Worm (Caenorhabditis elegans) whole organism, young adult: ENCODE results near the gene mec-14.
A peak's percentile ranks its signal among the peaks of the same experiment; 100 is the strongest.

Source experiments
- B0336.3 ChIP-seq: fragments of 200-800 bp; sonication (Bioruptor generic); IDR thresholded peaks from 2 replicates; pipeline ENCODE4 v1.3.6; 2022; ENCODE audit warnings: missing genetic modification characterization, missing compliant biosample characterization
- C17E4.6 ChIP-seq: fragments of 200-800 bp; sonication (Bioruptor generic); IDR thresholded peaks from 2 replicates; pipeline ENCODE4 v1.3.6; 2022; ENCODE audit warnings: missing genetic modification reagents, missing genetic modification characterization, missing compliant biosample characterization
- F10E7.11 ChIP-seq: sonication (generic microtip); optimal IDR thresholded peaks from 2 replicates; lab custom pipeline; 2017; ENCODE audit warnings: mild to moderate bottlenecking, missing genetic modification characterization, moderate library complexity, missing compliant biosample characterization
- F33H1.4 ChIP-seq: fragments of 200-800 bp; sonication (Bioruptor generic); IDR thresholded peaks from 2 replicates; pipeline ENCODE4 v1.3.6; 2022; ENCODE audit warnings: missing genetic modification reagents, missing genetic modification characterization, missing compliant biosample characterization
- F52B5.7 ChIP-seq: sonication (generic microtip); optimal IDR thresholded peaks from 2 replicates; lab custom pipeline; 2016; ENCODE audit warnings: mild to moderate bottlenecking, missing genetic modification characterization, missing compliant biosample characterization
- F55B11.4 ChIP-seq: sonication (generic microtip); optimal IDR thresholded peaks from 2 replicates; lab custom pipeline; 2016; ENCODE audit warnings: missing compliant biosample characterization, missing genetic modification characterization, borderline replicate concordance; ENCODE audit not compliant: insufficient read depth
- F57C9.4 ChIP-seq: sonication (generic microtip); optimal IDR thresholded peaks from 2 replicates; lab custom pipeline; 2017; ENCODE audit warnings: mild to moderate bottlenecking, missing genetic modification characterization, missing compliant biosample characterization
- K11D2.4 ChIP-seq: fragments of 200-800 bp; sonication (Bioruptor generic); IDR thresholded peaks from 2 replicates; pipeline ENCODE4 v1.3.6; 2022; ENCODE audit warnings: missing genetic modification reagents, missing genetic modification characterization, missing compliant biosample characterization
- K12H6.12 ChIP-seq: fragments of 200-800 bp; sonication (Bioruptor generic); optimal IDR thresholded peaks from 2 replicates; lab custom pipeline; 2018; ENCODE audit warnings: mild to moderate bottlenecking, missing genetic modification characterization, missing compliant biosample characterization
- T07F8.4 ChIP-seq: sonication (generic microtip); optimal IDR thresholded peaks from 2 replicates; lab custom pipeline; 2016; ENCODE audit warnings: mild to moderate bottlenecking, missing genetic modification characterization, moderate library complexity, missing compliant biosample characterization
- Y95B8A.8 ChIP-seq: fragments of 200-800 bp; sonication (Bioruptor generic); IDR thresholded peaks from 2 replicates; pipeline ENCODE4 v1.3.6; 2022; ENCODE audit warnings: missing genetic modification reagents, missing genetic modification characterization, missing compliant biosample characterization
- aptf-2 ChIP-seq: fragments of 200-800 bp; sonication (Bioruptor generic); conservative IDR thresholded peaks from 2 replicates; pipeline ENCODE4 v1.3.6; 2022; ENCODE audit warnings: missing genetic modification reagents, missing genetic modification characterization, missing compliant biosample characterization
- atf-7 ChIP-seq: sonication (generic microtip); optimal IDR thresholded peaks from 2 replicates; lab custom pipeline; 2017; ENCODE audit warnings: mild to moderate bottlenecking, missing genetic modification characterization, missing compliant biosample characterization
- bed-1 ChIP-seq: fragments of 200-800 bp; sonication (Bioruptor generic); IDR thresholded peaks from 2 replicates; pipeline ENCODE4 v1.3.6; 2022; ENCODE audit warnings: missing genetic modification reagents, missing genetic modification characterization, missing compliant biosample characterization
- cebp-2 ChIP-seq: fragments of 200-800 bp; sonication (Bioruptor generic); IDR thresholded peaks from 2 replicates; pipeline ENCODE4 v1.3.6; 2022; ENCODE audit warnings: missing genetic modification characterization, missing compliant biosample characterization
- ceh-100 ChIP-seq: fragments of 200-800 bp; sonication (Bioruptor generic); IDR thresholded peaks from 2 replicates; pipeline ENCODE4 v1.3.6; 2022; ENCODE audit warnings: missing genetic modification reagents, missing genetic modification characterization, missing compliant biosample characterization
- ceh-40 ChIP-seq: fragments of 200-800 bp; sonication (Bioruptor generic); IDR thresholded peaks from 2 replicates; pipeline ENCODE4 v1.3.6; 2022; ENCODE audit warnings: missing genetic modification characterization, missing compliant biosample characterization
- ceh-58 ChIP-seq: fragments of 200-800 bp; sonication (Bioruptor generic); IDR thresholded peaks from 2 replicates; pipeline ENCODE4 v1.3.6; 2022; ENCODE audit warnings: missing genetic modification characterization, missing compliant biosample characterization
- ceh-79 ChIP-seq: sonication (generic microtip); optimal IDR thresholded peaks from 2 replicates; lab custom pipeline; 2017; ENCODE audit warnings: mild to moderate bottlenecking, missing genetic modification characterization, missing compliant biosample characterization
- ceh-91 ChIP-seq: fragments of 200-800 bp; sonication (Bioruptor generic); IDR thresholded peaks from 2 replicates; pipeline ENCODE4 v1.3.6; 2022; ENCODE audit warnings: missing genetic modification reagents, missing genetic modification characterization, missing compliant biosample characterization
- chd-7 ChIP-seq: sonication (generic microtip); optimal IDR thresholded peaks from 2 replicates; lab custom pipeline; 2016; ENCODE audit warnings: mild to moderate bottlenecking, missing genetic modification characterization, moderate library complexity, missing compliant biosample characterization
- dpff-1 ChIP-seq: sonication (generic microtip); optimal IDR thresholded peaks from 2 replicates; lab custom pipeline; 2017; ENCODE audit warnings: mild to moderate bottlenecking, missing genetic modification characterization, missing compliant biosample characterization
- efl-1 ChIP-seq: fragments of 150-350 bp; optimal IDR thresholded peaks from 2 replicates; lab custom pipeline; 2014; ENCODE audit warnings: missing biosample characterization, missing genetic modification reagents, missing genetic modification characterization
- ekl-4 ChIP-seq: fragments of 200-800 bp; sonication (Bioruptor generic); IDR thresholded peaks from 2 replicates; pipeline ENCODE4 v1.3.6; 2022; ENCODE audit warnings: missing genetic modification reagents, missing genetic modification characterization, missing compliant biosample characterization
- ets-4 ChIP-seq: fragments of 200-800 bp; sonication (Bioruptor generic); optimal IDR thresholded peaks from 2 replicates; lab custom pipeline; 2018; ENCODE audit warnings: mild to moderate bottlenecking, missing genetic modification characterization, missing compliant biosample characterization
- hmg-1.2 ChIP-seq: fragments of 200-800 bp; sonication (Bioruptor generic); IDR thresholded peaks from 2 replicates; pipeline ENCODE4 v1.3.6; 2022; ENCODE audit warnings: missing genetic modification reagents, missing genetic modification characterization, missing compliant biosample characterization
- hmg-20 ChIP-seq: fragments of 200-800 bp; sonication (Bioruptor generic); IDR thresholded peaks from 2 replicates; pipeline ENCODE4 v1.3.6; 2022; ENCODE audit warnings: missing genetic modification reagents, missing genetic modification characterization, missing compliant biosample characterization
- hrde-1 ChIP-seq: sonication (generic microtip); optimal IDR thresholded peaks from 2 replicates; lab custom pipeline; 2016; ENCODE audit warnings: missing genetic modification characterization, mild to moderate bottlenecking, missing compliant biosample characterization, moderate library complexity, missing genotype, missing genetic modification reagents, borderline replicate concordance
- lag-1 ChIP-seq: fragments of 200-800 bp; sonication (Bioruptor generic); IDR thresholded peaks from 2 replicates; pipeline ENCODE4 v1.3.6; 2022; ENCODE audit warnings: missing genetic modification reagents, missing genetic modification characterization, missing compliant biosample characterization
- lin-26 ChIP-seq: fragments of 200-800 bp; sonication (Bioruptor generic); IDR thresholded peaks from 2 replicates; pipeline ENCODE4 v1.3.6; 2022; ENCODE audit warnings: missing genetic modification reagents, missing genetic modification characterization, missing compliant biosample characterization
- lsl-1 ChIP-seq: fragments of 200-800 bp; sonication (Bioruptor generic); optimal IDR thresholded peaks from 2 replicates; lab custom pipeline; 2018; ENCODE audit warnings: mild to moderate bottlenecking, missing genetic modification characterization, moderate library complexity, missing compliant biosample characterization
- lsy-27 ChIP-seq: sonication (generic microtip); optimal IDR thresholded peaks from 2 replicates; lab custom pipeline; 2017; ENCODE audit warnings: missing genetic modification characterization, mild to moderate bottlenecking, missing compliant biosample characterization, antibody characterized with exemption, missing genotype, borderline replicate concordance; ENCODE audit not compliant: insufficient read depth
- rcor-1 ChIP-seq: fragments of 200-800 bp; sonication (Bioruptor generic); IDR thresholded peaks from 2 replicates; pipeline ENCODE4 v1.3.6; 2022; ENCODE audit warnings: missing genetic modification reagents, missing genetic modification characterization, missing compliant biosample characterization
- rec-8 ChIP-seq, 2 experiments: sonication (generic microtip); optimal IDR thresholded peaks; 2 replicates each; lab custom pipeline; 2016; ENCODE audit warnings: mild to moderate bottlenecking in 2 of 2, missing genetic modification characterization in 2 of 2, missing genetic modification reagents in 2 of 2, missing genotype in 2 of 2, missing biosample characterization in 1 of 2, missing compliant biosample characterization in 1 of 2, moderate library complexity in 1 of 2
- snpc-3.4 ChIP-seq: sonication (generic microtip); optimal IDR thresholded peaks from 2 replicates; lab custom pipeline; 2017; ENCODE audit warnings: missing genetic modification characterization, mild to moderate bottlenecking, missing compliant biosample characterization, antibody characterized with exemption, moderate library complexity, missing genotype, missing genetic modification reagents
- somi-1 ChIP-seq: fragments of 200-800 bp; sonication (Bioruptor generic); optimal IDR thresholded peaks from 2 replicates; lab custom pipeline; 2018; ENCODE audit warnings: mild to moderate bottlenecking, missing genetic modification characterization, missing compliant biosample characterization
- sptf-2 ChIP-seq: fragments of 200-800 bp; sonication (Bioruptor generic); optimal IDR thresholded peaks from 2 replicates; lab custom pipeline; 2018; ENCODE audit warnings: mild to moderate bottlenecking, missing genetic modification characterization, missing compliant biosample characterization
- tbx-9 ChIP-seq: sonication (generic microtip); optimal IDR thresholded peaks from 2 replicates; lab custom pipeline; 2016; ENCODE audit warnings: borderline replicate concordance, missing genetic modification characterization, inconsistent platforms, missing compliant biosample characterization
- tlf-1 ChIP-seq: fragments of 200-800 bp; sonication (Bioruptor generic); optimal IDR thresholded peaks from 2 replicates; lab custom pipeline; 2018; ENCODE audit warnings: mild to moderate bottlenecking, missing genetic modification characterization, missing compliant biosample characterization
- unc-130 ChIP-seq: sonication (generic microtip); optimal IDR thresholded peaks from 2 replicates; lab custom pipeline; 2016; ENCODE audit warnings: missing genetic modification reagents, missing genetic modification characterization, missing compliant biosample characterization
- xnd-1 ChIP-seq: sonication (generic microtip); optimal IDR thresholded peaks from 2 replicates; lab custom pipeline; 2016; ENCODE audit warnings: missing genotype, missing genetic modification reagents, missing genetic modification characterization, missing compliant biosample characterization
- zim-3 ChIP-seq: sonication (generic microtip); optimal IDR thresholded peaks from 2 replicates; lab custom pipeline; 2017; ENCODE audit warnings: mild to moderate bottlenecking, missing genetic modification characterization, moderate library complexity, missing compliant biosample characterization
- ztf-18 ChIP-seq: sonication (generic microtip); optimal IDR thresholded peaks from 2 replicates; lab custom pipeline; 2016; ENCODE audit warnings: missing genotype, mild to moderate bottlenecking, missing genetic modification characterization, missing compliant biosample characterization
- ztf-28 ChIP-seq: fragments of 200-800 bp; sonication (Bioruptor generic); IDR thresholded peaks from 2 replicates; pipeline ENCODE4 v1.3.6; 2022; ENCODE audit warnings: missing genetic modification reagents, missing genetic modification characterization, missing compliant biosample characterization
- ztf-3 ChIP-seq: fragments of 200-800 bp; sonication (Bioruptor generic); optimal IDR thresholded peaks from 2 replicates; lab custom pipeline; 2018; ENCODE audit warnings: mild to moderate bottlenecking, missing genetic modification characterization, missing compliant biosample characterization
- ztf-6 ChIP-seq: fragments of 200-800 bp; sonication (Bioruptor generic); IDR thresholded peaks from 2 replicates; pipeline ENCODE4 v1.3.6; 2022; ENCODE audit warnings: missing genetic modification reagents, missing genetic modification characterization, missing compliant biosample characterization

mec-14 gene

ce11 chrIII:7165276-7165675, 27.5 kb downstream of the mec-14 start:
- TF ChIP-seq efl-1 (GFP tag; lab: Kevin White, UChicago), result peak; percentile 70
- TF ChIP-seq bed-1 (GFP tag; lab: Robert Waterston, UW), result no peak
- TF ChIP-seq Y95B8A.8 (GFP tag; lab: Robert Waterston, UW), result no peak
- TF ChIP-seq somi-1 (GFP tag; lab: Kevin White, UChicago), result no peak
- no peak for TF ChIP-seq ztf-6 (GFP tag; lab: Robert Waterston, UW)
- peak; percentile 10; the same call in 1 of the 2 replicates for TF ChIP-seq hmg-1.2
- peak; percentile 36; the same call in 1 of the 2 replicates for TF ChIP-seq F33H1.4 (GFP tag; lab: Robert Waterston, UW)
- TF ChIP-seq lsy-27 (tag; lab: Kevin White, UChicago), result no peak
- no peak for TF ChIP-seq aptf-2 (GFP tag; lab: Robert Waterston, UW)
- no peak for TF ChIP-seq C17E4.6 (GFP tag; lab: Robert Waterston, UW)
- TF ChIP-seq hmg-20 (GFP tag; lab: Robert Waterston, UW), result no peak
- peak; percentile 34; the same call in 1 of the 2 replicates for TF ChIP-seq ceh-91 (GFP tag; lab: Robert Waterston, UW)
- TF ChIP-seq hrde-1 (tag; lab: Kevin White, UChicago), result no peak
- TF ChIP-seq rec-8 (tag; optimal IDR thresholded peaks at IDR 0.05; lab: Kevin White, UChicago), result no peak
- TF ChIP-seq F10E7.11 (tag; lab: Kevin White, UChicago), result no peak
- TF ChIP-seq snpc-3.4 (tag; lab: Kevin White, UChicago), result peak; percentile 44
- TF ChIP-seq ceh-58 (GFP tag; lab: Robert Waterston, UW), result no peak
- TF ChIP-seq lag-1 (GFP tag; lab: Robert Waterston, UW), result no peak
- TF ChIP-seq lsl-1, result peak; percentile 80
- no peak for TF ChIP-seq F52B5.7 (tag; lab: Kevin White, UChicago)
- no peak for TF ChIP-seq T07F8.4 (tag; lab: Kevin White, UChicago)

ce11 chrIII:7162065-7162762, 30.6 kb downstream of the mec-14 start, which contains the start of the genes syf-2 and K04G7.1:
Gene syf-2, minus strand, starts transcription at chrIII:7162115.
Gene K04G7.1, plus strand, starts transcription at chrIII:7162712.
- no peak for TF ChIP-seq xnd-1 (tag; lab: Kevin White, UChicago)
- peak; percentile 62 for TF ChIP-seq unc-130
- peak; percentile 97 for TF ChIP-seq ztf-18 (tag; lab: Kevin White, UChicago)
- peak; percentile 88 for TF ChIP-seq rcor-1 (GFP tag; lab: Robert Waterston, UW)
- peak; percentile 94 for TF ChIP-seq ekl-4
- no peak for TF ChIP-seq dpff-1 (tag; lab: Kevin White, UChicago)
- peak; percentile 73 for TF ChIP-seq K12H6.12 (tag; lab: Kevin White, UChicago)
- TF ChIP-seq ceh-79 (tag; lab: Kevin White, UChicago), result no peak
- TF ChIP-seq lsl-1, result peak; percentile 80
- TF ChIP-seq ztf-3 (GFP tag; lab: Kevin White, UChicago), result no peak
- no peak for TF ChIP-seq F55B11.4
- no peak for TF ChIP-seq ets-4
- TF ChIP-seq sptf-2 (GFP tag; lab: Kevin White, UChicago), result no peak
- peak; percentile 31 for TF ChIP-seq chd-7 (tag; lab: Kevin White, UChicago)
- TF ChIP-seq lin-26 (GFP tag; lab: Robert Waterston, UW), result no peak
- peak; percentile 55; the same call in 1 of the 2 replicates for TF ChIP-seq ceh-100 (GFP tag; lab: Robert Waterston, UW)
- TF ChIP-seq ztf-28 (GFP tag; lab: Robert Waterston, UW), result no peak
- TF ChIP-seq T07F8.4 (tag; lab: Kevin White, UChicago), result no peak
- TF ChIP-seq atf-7, result peak; percentile 35
- no peak for TF ChIP-seq F57C9.4
- no peak for TF ChIP-seq aptf-2 (GFP tag; lab: Robert Waterston, UW)
- no peak for TF ChIP-seq zim-3
- TF ChIP-seq tbx-9, result no peak
- TF ChIP-seq B0336.3 (GFP tag; lab: Robert Waterston, UW), result peak; percentile 78
- TF ChIP-seq cebp-2 (GFP tag; lab: Robert Waterston, UW), result no peak
- TF ChIP-seq K11D2.4 (GFP tag; lab: Robert Waterston, UW), result peak; percentile 60; the same call in 1 of the 2 replicates
- peak; percentile 89 for TF ChIP-seq tlf-1 (GFP tag; lab: Kevin White, UChicago)
- TF ChIP-seq ceh-40 (GFP tag; lab: Robert Waterston, UW), result no peak
